In the genomic region with DNA sequence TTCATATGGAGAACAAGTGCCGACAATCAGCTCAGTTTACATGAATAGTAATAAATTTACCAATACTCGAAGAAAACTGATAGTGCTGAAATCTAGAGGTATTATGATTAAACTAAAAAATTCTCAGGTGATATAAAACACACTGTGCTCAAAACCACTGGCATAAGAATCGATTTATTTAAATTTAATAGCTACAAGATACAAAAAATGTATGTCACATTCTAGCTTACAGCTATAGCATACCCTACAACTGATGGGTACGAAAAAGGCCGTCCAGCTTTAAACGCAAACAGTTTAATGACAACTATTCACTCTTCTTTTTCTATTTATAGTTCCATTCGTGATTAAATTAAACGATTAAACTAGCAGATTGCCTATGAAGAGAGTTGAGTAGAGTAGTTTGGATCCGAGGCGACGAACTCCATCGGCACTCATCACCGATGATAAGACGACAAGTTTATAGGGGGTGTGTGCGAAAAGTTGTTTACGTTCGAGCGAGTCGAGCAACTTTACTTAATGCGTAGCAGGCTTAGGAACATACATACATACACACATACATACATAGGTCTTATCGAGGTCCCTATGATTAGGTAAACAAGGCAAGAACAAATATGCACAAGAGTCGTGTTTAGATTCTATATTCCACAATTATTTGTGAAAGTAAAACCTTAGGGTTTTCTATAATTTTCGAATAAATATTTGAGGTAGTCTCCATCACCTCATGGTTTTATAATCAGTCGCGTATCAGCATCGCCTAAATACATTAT, we compare ENCODE assay signal across 1 fruit fly cellular context.
A peak's percentile ranks its signal among the peaks of the same experiment; 100 is the strongest.
TF ChIP-seq lines count a peak whose summit lies in the region.

No protein-coding gene starts in this region.

TF ChIP-seq in whole organism, embryonic, 481 proteins besides CTCF, POLR2A, EP300 and RAD21 (continued from another document):
- TF ChIP-seq chn (GFP tag; optimal IDR thresholded peaks at IDR 0.05; lab: Kevin White, UChicago) (no peak), CG3726 (GFP tag; IDR thresholded peaks at IDR 0.05; lab: Robert Waterston, UW) (peak; percentile 69), Optix (GFP tag; IDR thresholded peaks at IDR 0.05; lab: Robert Waterston, UW) (no peak), D19A (tag; optimal IDR thresholded peaks at IDR 0.05; lab: Kevin White, UChicago) (peak; percentile 20), CG18262 (tag; optimal IDR thresholded peaks at IDR 0.05; lab: Kevin White, UChicago) (peak; percentile 59), CG15514 (GFP tag; optimal IDR thresholded peaks at IDR 0.05; lab: Kevin White, UChicago) (peak; percentile 58), CG5180 (GFP tag; optimal IDR thresholded peaks at IDR 0.05; lab: Kevin White, UChicago) (peak; percentile 61), CG1647 (GFP tag; optimal IDR thresholded peaks at IDR 0.05; lab: Kevin White, UChicago) (no peak), CG17385 (GFP tag; optimal IDR thresholded peaks at IDR 0.05; lab: Kevin White, UChicago) (peak; percentile 61), wek (GFP tag; optimal IDR thresholded peaks at IDR 0.05; lab: Kevin White, UChicago) (peak; percentile 79), ken (GFP tag; IDR thresholded peaks at IDR 0.05; lab: Robert Waterston, UW) (peak; percentile 70), dm (GFP tag; optimal IDR thresholded peaks at IDR 0.05; lab: Kevin White, UChicago) (peak; percentile 0), Sox102F (GFP tag; optimal IDR thresholded peaks at IDR 0.05; lab: Kevin White, UChicago) (peak; percentile 68), chif (GFP tag; optimal IDR thresholded peaks at IDR 0.05; lab: Kevin White, UChicago) (peak; percentile 64 to 75)
